Fruit fly (Drosophila melanogaster): ENCODE measurements around the gene CG7903.
A peak's percentile ranks its signal among the peaks of the same experiment; 100 is the strongest.

Gene CG7903

DNA sequence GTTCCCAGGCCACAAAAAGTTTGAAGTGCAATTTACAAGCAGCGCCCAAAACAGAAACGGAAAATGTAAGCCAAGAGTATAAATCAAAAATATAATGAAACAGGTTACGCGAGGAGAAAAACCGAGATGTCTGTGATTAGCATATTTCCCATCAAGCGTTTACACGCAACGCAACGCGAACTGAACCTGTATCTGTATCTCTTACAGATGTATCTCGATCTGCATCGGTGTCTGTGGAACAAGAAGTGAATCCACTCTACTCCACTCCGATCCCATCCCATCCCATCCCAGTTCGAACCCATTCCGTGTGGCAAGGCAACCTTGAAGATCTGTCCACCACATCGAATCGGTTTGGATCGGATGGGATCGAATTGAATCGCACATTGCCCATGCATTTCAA lies 11.1 kb downstream of the CG7903 start:
- TF ChIP-seq dsf (GFP tag; optimal IDR thresholded peaks at IDR 0.05; ENCODE audit: borderline replicate concordance), result no peak
- no peak for TF ChIP-seq CrebA (GFP tag; optimal IDR thresholded peaks at IDR 0.05; ENCODE audit: borderline replicate concordance)
- no peak for TF ChIP-seq Dif (GFP tag; optimal IDR thresholded peaks at IDR 0.05; ENCODE audit: partially characterized antibody)
- TF ChIP-seq HLH106 (tag; optimal IDR thresholded peaks at IDR 0.05), result no peak
- no peak for TF ChIP-seq sv (GFP tag; optimal IDR thresholded peaks at IDR 0.05)
- no peak for TF ChIP-seq pan (optimal IDR thresholded peaks at IDR 0.05)

DNA sequence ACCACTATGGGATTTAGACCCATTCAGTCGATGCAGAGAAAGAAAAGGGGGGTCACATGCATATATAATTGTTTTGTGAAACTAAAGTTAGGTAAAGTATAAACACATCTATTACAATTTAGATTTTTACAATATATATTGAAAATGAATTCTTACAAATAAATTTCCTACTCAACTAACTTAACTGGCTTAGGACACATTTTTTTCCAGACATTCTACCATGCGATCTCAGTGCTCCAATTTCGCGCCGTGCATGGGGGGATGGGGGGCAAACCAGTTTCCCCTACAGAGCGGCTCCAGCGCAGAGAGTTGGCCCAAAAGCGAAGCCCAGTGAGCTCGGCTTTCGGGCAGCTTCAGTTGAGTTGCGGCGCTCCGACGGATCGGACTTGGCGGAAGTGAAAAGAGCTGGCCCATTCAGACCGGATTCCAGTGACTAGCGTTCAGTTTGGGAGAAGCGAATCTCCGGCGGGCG lies 11.9 kb downstream of the CG7903 start, which contains the start of gene CG7896:
Gene CG7896 (plus strand): TSS at position 354 of the 472 bp plus-strand sequence.
- TF ChIP-seq woc (GFP tag; optimal IDR thresholded peaks at IDR 0.05), result peak; percentile 95
- TF ChIP-seq Sp1 (GFP tag; optimal IDR thresholded peaks at IDR 0.05), result peak; percentile 85
- no peak for TF ChIP-seq jim (GFP tag; optimal IDR thresholded peaks at IDR 0.05)
- TF ChIP-seq Mio (GFP tag; optimal IDR thresholded peaks at IDR 0.05), result no peak
- TF ChIP-seq Hr78 (GFP tag; optimal IDR thresholded peaks at IDR 0.05), result no peak
- TF ChIP-seq N (GFP tag; optimal IDR thresholded peaks at IDR 0.05), result no peak
- peak; percentile 61 for TF ChIP-seq sage (GFP tag; optimal IDR thresholded peaks at IDR 0.05)
- peak; percentile 17 for TF ChIP-seq Dif (GFP tag; optimal IDR thresholded peaks at IDR 0.05; ENCODE audit: partially characterized antibody)
- peak; percentile 54 for TF ChIP-seq Vsx2 (GFP tag; optimal IDR thresholded peaks at IDR 0.05; ENCODE audit: partially characterized antibody)
- peak; percentile 85 for TF ChIP-seq rgr (GFP tag; optimal IDR thresholded peaks at IDR 0.05)
- peak; percentile 93 for TF ChIP-seq HLH106 (tag; optimal IDR thresholded peaks at IDR 0.05)
- no peak for TF ChIP-seq usp (GFP tag; optimal IDR thresholded peaks at IDR 0.05)
- TF ChIP-seq GATAd (GFP tag; optimal IDR thresholded peaks at IDR 0.05), result no peak
- TF ChIP-seq OdsH (GFP tag; optimal IDR thresholded peaks at IDR 0.05), result peak; percentile 85
- no peak for TF ChIP-seq tai (GFP tag; optimal IDR thresholded peaks at IDR 0.05)
- peak; percentile 83 for TF ChIP-seq Rel (GFP tag; optimal IDR thresholded peaks at IDR 0.05)
- peak; percentile 59 for TF ChIP-seq Rel (tag; optimal IDR thresholded peaks at IDR 0.05)
- TF ChIP-seq Hr83 (GFP tag; optimal IDR thresholded peaks at IDR 0.05; ENCODE audit: poor library complexity, severe bottlenecking), result peak; percentile 62
- peak; percentile 78 for TF ChIP-seq CG9705 (GFP tag; optimal IDR thresholded peaks at IDR 0.05)
- no peak for TF ChIP-seq brk (GFP tag; optimal IDR thresholded peaks at IDR 0.05)
- TF ChIP-seq Dfd (GFP tag; optimal IDR thresholded peaks at IDR 0.05), result no peak
- TF ChIP-seq h (GFP tag; optimal IDR thresholded peaks at IDR 0.05), result peak; percentile 94
- no peak for TF ChIP-seq Hnf4 (GFP tag; optimal IDR thresholded peaks at IDR 0.05)
- peak; percentile 37 for TF ChIP-seq CG32264 (GFP tag; optimal IDR thresholded peaks at IDR 0.05)
- peak; percentile 54 to 91 for TF ChIP-seq foxo (GFP tag; optimal IDR thresholded peaks at IDR 0.05)
- TF ChIP-seq br (GFP tag; optimal IDR thresholded peaks at IDR 0.05), result peak; percentile 83
- no peak for TF ChIP-seq dl (GFP tag; optimal IDR thresholded peaks at IDR 0.05; ENCODE audit: insufficient read depth in 1 of 2, partially characterized antibody in 2 of 2)
- no peak for TF ChIP-seq sv (GFP tag; optimal IDR thresholded peaks at IDR 0.05)
- TF ChIP-seq lola (GFP tag; optimal IDR thresholded peaks at IDR 0.05), result no peak
- TF ChIP-seq Jra (GFP tag; optimal IDR thresholded peaks at IDR 0.05), result no peak
- TF ChIP-seq CrebA (GFP tag; optimal IDR thresholded peaks at IDR 0.05; ENCODE audit: borderline replicate concordance), result no peak
- TF ChIP-seq ey (GFP tag; optimal IDR thresholded peaks at IDR 0.05), result peak; percentile 76
- peak; percentile 86 for TF ChIP-seq psq (GFP tag; optimal IDR thresholded peaks at IDR 0.05)
- TF ChIP-seq fru (GFP tag; optimal IDR thresholded peaks at IDR 0.05), result peak; percentile 85
- TF ChIP-seq dsf (GFP tag; optimal IDR thresholded peaks at IDR 0.05; ENCODE audit: borderline replicate concordance), result peak; percentile 41
- TF ChIP-seq dmrt93B (GFP tag; optimal IDR thresholded peaks at IDR 0.05), result peak; percentile 70
- no peak for TF ChIP-seq Myc (optimal IDR thresholded peaks at IDR 0.05)
- no peak for TF ChIP-seq Abd-B (GFP tag; optimal IDR thresholded peaks at IDR 0.05)
- TF ChIP-seq pan (optimal IDR thresholded peaks at IDR 0.05), result no peak

DNA sequence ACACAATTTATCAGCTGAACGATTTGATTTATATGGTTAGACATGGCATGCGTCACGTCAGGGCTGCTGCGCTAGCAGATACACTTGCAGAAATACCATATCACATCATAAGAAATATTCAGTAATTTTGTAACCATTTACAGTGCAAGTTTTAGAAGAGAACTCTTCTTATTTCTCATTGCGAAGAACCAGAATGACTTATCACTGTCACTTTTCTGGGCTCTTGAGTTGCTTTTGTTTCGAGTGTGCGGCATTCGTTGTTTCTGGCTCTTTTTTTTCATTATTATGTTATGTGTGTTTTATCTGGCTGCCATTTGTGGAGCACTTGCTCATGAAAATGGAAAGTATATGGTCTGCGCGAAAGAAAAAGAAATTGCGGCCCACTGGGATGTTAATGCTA lies 13.0 kb downstream of the CG7903 start:
- no peak for TF ChIP-seq CG32264 (GFP tag; optimal IDR thresholded peaks at IDR 0.05)
- peak; percentile 14 for TF ChIP-seq rgr (GFP tag; optimal IDR thresholded peaks at IDR 0.05)
- TF ChIP-seq usp (GFP tag; optimal IDR thresholded peaks at IDR 0.05), result no peak
- no peak for TF ChIP-seq jim (GFP tag; optimal IDR thresholded peaks at IDR 0.05)
- TF ChIP-seq HLH106 (tag; optimal IDR thresholded peaks at IDR 0.05), result no peak
- TF ChIP-seq h (GFP tag; optimal IDR thresholded peaks at IDR 0.05), result peak; percentile 18
- TF ChIP-seq Myc (optimal IDR thresholded peaks at IDR 0.05), result no peak
- TF ChIP-seq ey (GFP tag; optimal IDR thresholded peaks at IDR 0.05), result peak; percentile 19
